Worm (Caenorhabditis elegans): ENCODE results near the gene srz-83.

ce11 chrIV:3521710-3522109 lies 17.5 kb downstream of the srz-83 start:
- no peak for TF ChIP-seq T22C8.4 (GFP tag; IDR thresholded peaks at IDR 0.05)
- TF ChIP-seq klf-2 (GFP tag; conservative IDR thresholded peaks at IDR 0.05), result no peak
- TF ChIP-seq ztf-23 (GFP tag; IDR thresholded peaks at IDR 0.05), result no peak
- TF ChIP-seq flt-1 (GFP tag; IDR thresholded peaks at IDR 0.05), result peak; percentile 41; the same call in 1 of the 2 replicates
- no peak for TF ChIP-seq cog-1 (tag; optimal IDR thresholded peaks at IDR 0.05)
- TF ChIP-seq tab-1 (GFP tag; IDR thresholded peaks at IDR 0.05), result no peak
- TF ChIP-seq ref-1 (GFP tag; conservative IDR thresholded peaks at IDR 0.05), result no peak
- no peak for TF ChIP-seq ztf-29 (GFP tag; IDR thresholded peaks at IDR 0.05)

Data from whole organism, midembryonic.